Fruit fly (Drosophila melanogaster) whole organism, prepupa: ENCODE measurements around the gene MFS10.

Source experiments
- CG8319 ChIP-seq: fragments of 200-800 bp; sonication (Bioruptor generic); optimal IDR thresholded peaks from 3 replicates; lab custom pipeline; 2016; ENCODE audit warnings: missing biosample characterization, missing genetic modification characterization
- CG9139 ChIP-seq: fragments of 200-800 bp; sonication (Bioruptor generic); optimal IDR thresholded peaks from 3 replicates; lab custom pipeline; 2017; ENCODE audit warnings: missing biosample characterization, mild to moderate bottlenecking, missing genetic modification characterization
- Ets21C ChIP-seq: fragments of 200-800 bp; sonication (Bioruptor generic); optimal IDR thresholded peaks from 3 replicates; lab custom pipeline; 2016; ENCODE audit warnings: missing biosample characterization, missing genetic modification characterization
- Ets96B ChIP-seq: fragments of 200-800 bp; optimal IDR thresholded peaks from 2 replicates; lab custom pipeline; 2019; ENCODE audit warnings: missing biosample characterization, mild to moderate bottlenecking, missing genetic modification characterization, moderate library complexity
- vri ChIP-seq: fragments of 200-800 bp; sonication (Bioruptor generic); optimal IDR thresholded peaks from 3 replicates; lab custom pipeline; 2016; ENCODE audit warnings: missing biosample characterization, mild to moderate bottlenecking, missing genetic modification characterization

DNA sequence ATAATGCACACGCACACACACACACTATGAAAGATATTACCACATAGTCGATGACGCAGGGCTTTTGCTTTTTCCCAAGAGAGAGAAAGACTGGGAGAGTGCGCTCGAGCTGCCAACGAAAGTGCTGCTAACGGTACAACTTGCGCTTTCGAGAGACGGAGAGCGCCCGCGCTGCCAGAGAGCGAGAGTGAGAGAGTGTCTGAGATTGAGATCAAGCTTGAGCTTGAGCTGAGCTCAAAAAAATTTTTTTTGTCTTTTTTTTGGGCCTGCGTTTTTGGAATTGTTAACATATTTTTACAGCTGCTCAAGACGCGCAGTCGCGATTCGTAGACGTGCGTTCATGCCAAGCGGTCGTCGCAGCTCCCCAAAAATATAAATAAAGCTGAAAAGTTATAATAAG is 10.1 kb downstream of the MFS10 start, which contains the start of gene CG32645:
- TF ChIP-seq Ets21C (GFP tag; lab: Kevin White, UChicago) (no peak), CG9139 (no peak), CG8319 (GFP tag; lab: Kevin White, UChicago) (no peak), vri (GFP tag; lab: Kevin White, UChicago) (peak; percentile 63), Ets96B (no peak)
